Fruit fly (Drosophila melanogaster): ENCODE measurements around the gene CG4872.
A peak's percentile ranks its signal among the peaks of the same experiment; 100 is the strongest.

CG4872 gene

DNA sequence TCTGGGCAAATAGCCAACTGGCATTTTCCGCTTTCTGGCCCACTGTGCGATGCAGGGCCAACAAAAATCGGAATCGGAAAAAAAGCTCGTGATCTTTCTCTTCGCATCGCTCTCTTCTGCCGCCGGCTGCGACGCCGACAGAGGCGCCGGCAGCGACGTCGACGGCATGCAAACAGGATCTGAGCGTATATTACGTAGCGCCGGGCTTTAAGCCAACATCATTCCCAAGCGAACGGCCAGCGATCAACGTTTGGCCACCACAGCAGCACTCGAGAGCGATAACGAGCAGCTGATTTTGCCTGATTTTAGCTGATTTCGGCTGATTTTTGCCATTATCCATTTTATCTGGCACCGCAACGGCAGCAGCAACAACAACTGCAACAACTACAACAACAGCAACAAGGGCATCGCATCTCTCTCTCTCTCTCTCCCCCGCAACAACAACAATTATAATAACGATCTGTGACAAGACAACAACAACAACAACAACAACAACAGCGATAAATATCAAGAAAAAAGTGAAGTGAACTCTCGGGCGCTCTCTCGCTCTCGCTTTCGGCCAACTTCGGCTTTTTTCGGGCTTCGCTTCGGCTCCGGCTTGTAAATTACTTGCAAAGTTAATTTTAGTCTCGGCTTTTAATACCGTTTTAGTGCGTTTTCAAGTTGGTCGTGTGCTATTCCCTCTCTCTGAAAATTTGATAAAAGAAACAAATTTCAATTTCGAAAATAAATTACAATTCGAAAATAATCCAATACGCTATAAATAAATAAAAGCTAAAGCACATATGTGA, 32.0 kb downstream of the CG4872 start, which contains the start of gene CG4928 (continued):
- no peak for TF ChIP-seq CG8944 (GFP tag; optimal IDR thresholded peaks at IDR 0.05)
- TF ChIP-seq Dll (GFP tag; IDR thresholded peaks at IDR 0.05; ENCODE audit: partially characterized antibody), result no peak
- no peak for TF ChIP-seq CG17385 (GFP tag; optimal IDR thresholded peaks at IDR 0.05)
- TF ChIP-seq CG31388 (GFP tag; optimal IDR thresholded peaks at IDR 0.05), result no peak
- peak; percentile 5 for TF ChIP-seq CG15514 (GFP tag; optimal IDR thresholded peaks at IDR 0.05)
- TF ChIP-seq fd64A (GFP tag; optimal IDR thresholded peaks at IDR 0.05), result no peak
- no peak for TF ChIP-seq CG4424 (GFP tag; optimal IDR thresholded peaks at IDR 0.05)
- TF ChIP-seq z (GFP tag; IDR thresholded peaks at IDR 0.05), result no peak
- TF ChIP-seq pho (GFP tag; optimal IDR thresholded peaks at IDR 0.05), result no peak
- TF ChIP-seq so (GFP tag; IDR thresholded peaks at IDR 0.05), result 0 out of 3 replicates have a peak, but pooled peaks have one; percentile 22
- peak in 1 of 2 experiments; percentile 18 for TF ChIP-seq Pdp1 (GFP tag; optimal IDR thresholded peaks at IDR 0.05)

DNA sequence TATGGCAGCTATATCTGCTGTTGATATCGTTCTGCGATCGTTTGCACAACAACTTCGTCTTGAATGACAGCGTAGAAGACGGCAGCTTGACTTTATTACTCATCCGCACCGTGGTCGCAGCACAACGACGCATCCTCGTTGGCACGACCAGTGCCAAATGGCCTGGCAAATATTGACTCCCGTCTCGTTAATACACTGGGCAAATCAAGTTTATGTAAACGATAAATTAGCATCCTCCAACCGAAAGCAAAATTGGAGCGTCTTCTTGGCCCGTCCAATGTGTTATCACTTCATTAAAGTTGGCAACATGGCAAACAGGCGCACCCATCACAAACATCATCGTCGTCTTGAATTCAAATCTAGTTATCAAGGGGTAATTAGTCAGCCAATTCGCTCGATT, 36.3 kb downstream of the CG4872 start:
- TF ChIP-seq fd102C (GFP tag; optimal IDR thresholded peaks at IDR 0.05), result no peak
- TF ChIP-seq sd (tag; optimal IDR thresholded peaks at IDR 0.05), result no peak
- peak; percentile 15 for TF ChIP-seq CG15514 (GFP tag; optimal IDR thresholded peaks at IDR 0.05)
- no peak for TF ChIP-seq Ada2b (GFP tag; IDR thresholded peaks at IDR 0.05)
- no peak for TF ChIP-seq pum (GFP tag; optimal IDR thresholded peaks at IDR 0.05)
- TF ChIP-seq CG8765 (GFP tag; IDR thresholded peaks at IDR 0.05), result no peak
- TF ChIP-seq esg (GFP tag; conservative IDR thresholded peaks at IDR 0.05), result no peak
- no peak for TF ChIP-seq odd (GFP tag; optimal IDR thresholded peaks at IDR 0.05)
- no peak for TF ChIP-seq CG7745 (tag; optimal IDR thresholded peaks at IDR 0.05)
- TF ChIP-seq CG13296 (GFP tag; optimal IDR thresholded peaks at IDR 0.05), result peak; percentile 7
- TF ChIP-seq NK7.1 (GFP tag; optimal IDR thresholded peaks at IDR 0.05), result no peak
- no peak for TF ChIP-seq CG8924 (tag; optimal IDR thresholded peaks at IDR 0.05)
- no peak for TF ChIP-seq Sox100B (GFP tag; optimal IDR thresholded peaks at IDR 0.05)
- TF ChIP-seq seq (GFP tag; IDR thresholded peaks at IDR 0.05), result peak; percentile 34; the same call in 1 of the 2 replicates
- no peak for TF ChIP-seq gt (GFP tag; IDR thresholded peaks at IDR 0.05)
- TF ChIP-seq CG4707 (GFP tag; optimal IDR thresholded peaks at IDR 0.05), result no peak
- no peak for TF ChIP-seq lmd (GFP tag; IDR thresholded peaks at IDR 0.05)
- TF ChIP-seq CTCF (GFP tag; optimal IDR thresholded peaks at IDR 0.05), result no peak
- 0 out of 2 replicates have a peak, but pooled peaks have one; percentile 20 for TF ChIP-seq Rfx (GFP tag; IDR thresholded peaks at IDR 0.05)
- no peak for TF ChIP-seq hbn (GFP tag; IDR thresholded peaks at IDR 0.05; ENCODE audit: partially characterized antibody)
- TF ChIP-seq CG13287 (GFP tag; IDR thresholded peaks at IDR 0.05; ENCODE audit: partially characterized antibody), result no peak
- peak; percentile 8; the same call in 1 of the 2 replicates for TF ChIP-seq danr (GFP tag; IDR thresholded peaks at IDR 0.05)
- no peak for TF ChIP-seq zfh2 (GFP tag; optimal IDR thresholded peaks at IDR 0.05)
- TF ChIP-seq lab (GFP tag; optimal IDR thresholded peaks at IDR 0.05), result peak; percentile 35
- no peak for TF ChIP-seq gsb (GFP tag; IDR thresholded peaks at IDR 0.05)
- no peak for TF ChIP-seq CG8290 (GFP tag; optimal IDR thresholded peaks at IDR 0.05)
- peak in 1 of 2 experiments; percentile 30 for TF ChIP-seq CG8290 (tag; optimal IDR thresholded peaks at IDR 0.05)
- TF ChIP-seq Usf (GFP tag; optimal IDR thresholded peaks at IDR 0.05), result no peak
- TF ChIP-seq CG10462 (GFP tag; optimal IDR thresholded peaks at IDR 0.05), result no peak
- no peak for TF ChIP-seq Doc2 (GFP tag; IDR thresholded peaks at IDR 0.05)
- TF ChIP-seq Bgb (GFP tag; IDR thresholded peaks at IDR 0.05; ENCODE audit: partially characterized antibody), result no peak
- no peak for TF ChIP-seq rib (GFP tag; IDR thresholded peaks at IDR 0.05)
- no peak for TF ChIP-seq MBD-R2 (GFP tag; IDR thresholded peaks at IDR 0.05)
- no peak for TF ChIP-seq Hr51 (GFP tag; optimal IDR thresholded peaks at IDR 0.05)
- TF ChIP-seq lilli (GFP tag; optimal IDR thresholded peaks at IDR 0.05), result no peak
- TF ChIP-seq Ptx1 (GFP tag; IDR thresholded peaks at IDR 0.05), result no peak
- TF ChIP-seq dysf (GFP tag; IDR thresholded peaks at IDR 0.05), result 0 out of 3 replicates have a peak, but pooled peaks have one; percentile 16
- no peak for TF ChIP-seq zf30C (GFP tag; optimal IDR thresholded peaks at IDR 0.05)
- TF ChIP-seq CG13424 (tag; optimal IDR thresholded peaks at IDR 0.05), result no peak
